Worm (Caenorhabditis elegans) whole organism, L3 larva: ENCODE data around the gene Y37D8A.29.
A peak's percentile ranks its signal among the peaks of the same experiment; 100 is the strongest.

Source experiments
- ceh-9 ChIP-seq: sonication (generic microtip); optimal IDR thresholded peaks from 2 replicates; lab custom pipeline; 2018; ENCODE audit warnings: missing biosample characterization, missing genetic modification characterization
- fos-1 ChIP-seq: fragments of 150-350 bp; optimal IDR thresholded peaks from 2 replicates; lab custom pipeline; 2014; ENCODE audit warnings: missing biosample characterization, missing genetic modification characterization
- lin-39 ChIP-seq: fragments of 150-350 bp; optimal IDR thresholded peaks from 2 replicates; lab custom pipeline; 2018; ENCODE audit warnings: missing biosample characterization, missing genetic modification reagents, missing genetic modification characterization
- nhr-77 ChIP-seq: fragments of 150-350 bp; optimal IDR thresholded peaks from 2 replicates; lab custom pipeline; 2014; ENCODE audit warnings: missing biosample characterization, missing genetic modification characterization
- zag-1 ChIP-seq: fragments of 150-350 bp; optimal IDR thresholded peaks from 2 replicates; lab custom pipeline; 2014; ENCODE audit warnings: missing biosample characterization, missing genetic modification characterization
- ztf-4 ChIP-seq: fragments of 150-350 bp; optimal IDR thresholded peaks from 2 replicates; lab custom pipeline; 2014; ENCODE audit warnings: missing biosample characterization, missing genetic modification characterization

- TF ChIP-seq ztf-4 (no peak), lin-39 (tag; lab: Kevin White, UChicago) (peak; percentile 88), ceh-9 (tag; lab: Kevin White, UChicago) (no peak), nhr-77 (tag; lab: Kevin White, UChicago) (peak; percentile 14), fos-1 (tag; lab: Kevin White, UChicago) (peak; percentile 39), zag-1 (tag; lab: Kevin White, UChicago) (peak; percentile 11)
Observed at ce11 chrIII:12874606-12875066, 16.8 kb downstream of the Y37D8A.29 start, which contains the start of the genes mrg-1 and spcs-2.
